Fruit fly (Drosophila melanogaster): Measurements from ENCODE around the gene AhcyL2.

The AhcyL2 gene

DNA sequence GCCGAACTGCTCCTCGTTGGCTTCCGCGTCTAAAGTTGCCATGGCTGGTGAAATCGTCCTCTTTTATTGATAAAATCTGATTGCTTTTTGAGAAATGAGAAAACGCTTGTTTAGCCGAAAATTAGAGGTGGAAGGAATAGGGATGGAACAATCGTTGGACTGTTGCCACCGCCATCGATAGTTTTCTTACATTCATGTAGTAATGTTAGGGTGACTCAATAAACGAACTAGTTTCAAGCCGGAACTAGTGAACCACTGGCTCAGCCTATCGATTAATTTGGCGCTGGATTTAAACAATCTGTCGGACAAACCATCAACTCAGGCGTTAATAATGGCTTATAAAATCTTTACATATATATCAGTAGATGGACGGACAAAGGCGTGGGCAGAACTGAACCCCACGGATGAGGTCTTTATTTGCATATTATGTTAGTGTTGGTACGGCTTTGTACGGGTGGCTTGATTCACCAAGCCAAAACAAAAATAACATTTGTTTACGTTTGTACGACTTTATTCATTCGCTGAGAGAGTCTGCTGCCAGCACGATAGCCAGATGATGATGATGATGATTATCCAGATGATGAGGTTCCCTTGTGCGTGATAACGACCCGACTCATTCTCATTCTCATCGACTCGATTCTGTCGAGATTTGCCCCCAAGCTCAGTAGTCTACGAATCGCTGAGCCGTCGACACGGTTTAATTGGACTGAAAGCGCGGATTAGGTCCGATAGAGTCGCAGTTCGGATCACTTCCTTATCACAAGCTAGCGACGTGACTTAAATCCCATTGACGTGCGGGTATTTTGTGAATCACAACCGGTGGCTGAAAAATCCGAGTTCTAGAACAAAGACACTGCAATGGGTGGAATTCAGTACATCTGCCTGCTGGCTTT, 20.5 kb upstream of the AhcyL2 start, which contains the start of the genes Sf3a1 and Irc (continued):
- no peak for TF ChIP-seq CG17912 (GFP tag; optimal IDR thresholded peaks at IDR 0.05)
- TF ChIP-seq nerfin-2 (GFP tag; IDR thresholded peaks at IDR 0.05; ENCODE audit: partially characterized antibody) = peak; percentile 91
- TF ChIP-seq CG4424 (GFP tag; optimal IDR thresholded peaks at IDR 0.05) = no peak
- TF ChIP-seq pnt (GFP tag; optimal IDR thresholded peaks at IDR 0.05) = no peak
- TF ChIP-seq Asciz (GFP tag; optimal IDR thresholded peaks at IDR 0.05) = no peak
- TF ChIP-seq grau (tag; optimal IDR thresholded peaks at IDR 0.05) = peak; percentile 30
- TF ChIP-seq CG4282 (GFP tag; optimal IDR thresholded peaks at IDR 0.05) = peak; percentile 21
- no peak for TF ChIP-seq CG1529 (GFP tag; optimal IDR thresholded peaks at IDR 0.05)
- no peak for TF ChIP-seq dan (GFP tag; IDR thresholded peaks at IDR 0.05)
- no peak for TF ChIP-seq Max (GFP tag; optimal IDR thresholded peaks at IDR 0.05)
- TF ChIP-seq p53 (GFP tag; optimal IDR thresholded peaks at IDR 0.05) = peak; percentile 53
- TF ChIP-seq CG3281 (GFP tag; optimal IDR thresholded peaks at IDR 0.05) = no peak
- no peak for TF ChIP-seq CG1233 (GFP tag; optimal IDR thresholded peaks at IDR 0.05)
- TF ChIP-seq CG2199 (GFP tag; IDR thresholded peaks at IDR 0.05) = peak; percentile 71; the same call in 1 of the 3 replicates
- TF ChIP-seq sug (tag; optimal IDR thresholded peaks at IDR 0.05) = peak; percentile 50
- TF ChIP-seq slp2 (GFP tag; optimal IDR thresholded peaks at IDR 0.05) = no peak
- no peak for TF ChIP-seq CG4360 (GFP tag; IDR thresholded peaks at IDR 0.05)
- no peak for TF ChIP-seq crc (GFP tag; optimal IDR thresholded peaks at IDR 0.05)
- peak; percentile 96 for TF ChIP-seq chinmo (GFP tag; IDR thresholded peaks at IDR 0.05; ENCODE audit: partially characterized antibody)
- TF ChIP-seq Tbp (GFP tag; optimal IDR thresholded peaks at IDR 0.05) = no peak
- TF ChIP-seq gem (tag; optimal IDR thresholded peaks at IDR 0.05) = no peak
- no peak for TF ChIP-seq Nf-YB (GFP tag; optimal IDR thresholded peaks at IDR 0.05)
- TF ChIP-seq HLH4C (GFP tag; IDR thresholded peaks at IDR 0.05; ENCODE audit: partially characterized antibody) = peak; percentile 92
- TF ChIP-seq h (optimal IDR thresholded peaks at IDR 0.05) = no peak
- TF ChIP-seq Sin3A (optimal IDR thresholded peaks at IDR 0.05) = peak; percentile 61
- no peak for TF ChIP-seq usp (GFP tag; optimal IDR thresholded peaks at IDR 0.05)
- TF ChIP-seq Trl (optimal IDR thresholded peaks at IDR 0.05) = no peak
- peak; percentile 45 for TF ChIP-seq Trl (GFP tag; optimal IDR thresholded peaks at IDR 0.05)
- peak; percentile 62 for TF ChIP-seq CG33213 (GFP tag; optimal IDR thresholded peaks at IDR 0.05)
- peak; percentile 22 for TF ChIP-seq lbe (GFP tag; optimal IDR thresholded peaks at IDR 0.05)
- TF ChIP-seq Kr (GFP tag; optimal IDR thresholded peaks at IDR 0.05) = no peak
- TF ChIP-seq CrebB (tag; optimal IDR thresholded peaks at IDR 0.05) = no peak
- no peak for TF ChIP-seq eve (GFP tag; optimal IDR thresholded peaks at IDR 0.05)
- peak; percentile 19 for TF ChIP-seq Antp (GFP tag; optimal IDR thresholded peaks at IDR 0.05)
- no peak for TF ChIP-seq kay (GFP tag; optimal IDR thresholded peaks at IDR 0.05)
- TF ChIP-seq scrt (GFP tag; optimal IDR thresholded peaks at IDR 0.05) = no peak
- no peak for TF ChIP-seq exex (tag; optimal IDR thresholded peaks at IDR 0.05)
- peak; percentile 98 for TF ChIP-seq CG13287 (GFP tag; IDR thresholded peaks at IDR 0.05; ENCODE audit: partially characterized antibody)
- no peak for TF ChIP-seq ro (GFP tag; IDR thresholded peaks at IDR 0.05)
- TF ChIP-seq dysf (GFP tag; IDR thresholded peaks at IDR 0.05) = no peak
- peak; percentile 13 for TF ChIP-seq CG11398 (GFP tag; optimal IDR thresholded peaks at IDR 0.05)
- TF ChIP-seq Poxn (GFP tag; IDR thresholded peaks at IDR 0.05) = no peak
- TF ChIP-seq tup (GFP tag; optimal IDR thresholded peaks at IDR 0.05) = no peak
- TF ChIP-seq zfh2 (GFP tag; optimal IDR thresholded peaks at IDR 0.05) = peak; percentile 46
- TF ChIP-seq sim (GFP tag; IDR thresholded peaks at IDR 0.05) = no peak
- no peak for TF ChIP-seq CG9437 (GFP tag; optimal IDR thresholded peaks at IDR 0.05)
- TF ChIP-seq Ssrp (tag; optimal IDR thresholded peaks at IDR 0.05) = no peak
- no peak for TF ChIP-seq gce (GFP tag; IDR thresholded peaks at IDR 0.05)
- TF ChIP-seq CG7745 (tag; optimal IDR thresholded peaks at IDR 0.05) = no peak
- TF ChIP-seq CG16863 (GFP tag; optimal IDR thresholded peaks at IDR 0.05) = no peak
- no peak for TF ChIP-seq fd3F (GFP tag; optimal IDR thresholded peaks at IDR 0.05)

Measured in whole organism, embryonic.